Worm (Caenorhabditis elegans): ENCODE data around the gene F22F7.3.

Gene F22F7.3

DNA sequence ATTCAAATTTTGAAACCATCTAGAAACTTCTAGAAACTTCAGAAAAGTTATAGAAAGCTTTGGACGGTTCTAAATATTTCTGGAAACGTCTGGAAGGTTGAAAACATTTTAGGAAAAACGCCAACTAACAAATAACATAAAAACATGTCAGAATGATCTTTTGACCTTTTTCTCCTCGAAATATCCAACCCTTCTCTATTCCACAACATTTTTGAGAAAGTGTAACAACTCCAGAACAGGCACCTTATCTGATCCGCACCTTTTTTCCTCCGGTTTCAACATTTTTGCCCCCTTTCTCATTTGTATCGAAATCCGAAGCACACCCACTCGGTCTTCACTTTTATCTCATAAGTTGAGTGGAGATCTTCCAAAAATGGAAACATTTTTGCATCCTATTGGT is at the start of gene F22F7.3:
F22F7.3 (plus strand) TSS at position 301 of the 400 bp plus-strand sequence.
- TF ChIP-seq sox-2 (GFP tag; IDR thresholded peaks at IDR 0.05) (no peak), pha-2 (tag; optimal IDR thresholded peaks at IDR 0.05) (no peak), fkh-10 (GFP tag; optimal IDR thresholded peaks at IDR 0.05) (no peak), che-1 (tag; optimal IDR thresholded peaks at IDR 0.05) (no peak), ceh-22 (tag; optimal IDR thresholded peaks at IDR 0.05) (no peak), eyg-1 (tag; optimal IDR thresholded peaks at IDR 0.05) (no peak), pat-9 (tag; optimal IDR thresholded peaks at IDR 0.05) (no peak), ztf-16 (tag; optimal IDR thresholded peaks at IDR 0.05) (no peak), Y22D7AL.16 (tag; optimal IDR thresholded peaks at IDR 0.05) (no peak)

ce11 chrV:2066780-2067179 is 43.7 kb upstream of the F22F7.3 start, which contains the start of gene nhr-86:
Gene nhr-86 (minus strand): TSS chrV:2066850.
- TF ChIP-seq elt-2 (tag; optimal IDR thresholded peaks at IDR 0.05): peak; percentile 2
- TF ChIP-seq ceh-2 (tag; optimal IDR thresholded peaks at IDR 0.05): no peak

ce11 chrV:2067419-2067818 is 43.0 kb upstream of the F22F7.3 start:
- TF ChIP-seq zip-5 (tag; optimal IDR thresholded peaks at IDR 0.05) (no peak), ceh-48 (tag; optimal IDR thresholded peaks at IDR 0.05) (no peak), odd-2 (tag; optimal IDR thresholded peaks at IDR 0.05) (no peak), syd-9 (tag; optimal IDR thresholded peaks at IDR 0.05) (no peak), unc-55 (GFP tag; optimal IDR thresholded peaks at IDR 0.05) (no peak), pag-3 (tag; optimal IDR thresholded peaks at IDR 0.05; ENCODE audit: borderline replicate concordance) (no peak), ceh-2 (tag; optimal IDR thresholded peaks at IDR 0.05) (no peak), hlh-6 (tag; optimal IDR thresholded peaks at IDR 0.05) (no peak), che-1 (tag; optimal IDR thresholded peaks at IDR 0.05) (no peak), C08G9.2 (tag; optimal IDR thresholded peaks at IDR 0.05) (no peak), K02D7.2 (tag; optimal IDR thresholded peaks at IDR 0.05) (no peak), pax-1 (tag; optimal IDR thresholded peaks at IDR 0.05) (no peak), pat-9 (tag; optimal IDR thresholded peaks at IDR 0.05) (no peak), ttx-3 (tag; optimal IDR thresholded peaks at IDR 0.05) (no peak), nhr-11 (tag; optimal IDR thresholded peaks at IDR 0.05) (no peak), sdc-2 (tag; optimal IDR thresholded peaks at IDR 0.05) (no peak), T23F11.4 (GFP tag; optimal IDR thresholded peaks at IDR 0.05) (no peak), hlh-8 (tag; optimal IDR thresholded peaks at IDR 0.05) (no peak), ceh-30 (tag; optimal IDR thresholded peaks at IDR 0.05) (no peak), nhr-232 (tag; optimal IDR thresholded peaks at IDR 0.05) (no peak)

DNA sequence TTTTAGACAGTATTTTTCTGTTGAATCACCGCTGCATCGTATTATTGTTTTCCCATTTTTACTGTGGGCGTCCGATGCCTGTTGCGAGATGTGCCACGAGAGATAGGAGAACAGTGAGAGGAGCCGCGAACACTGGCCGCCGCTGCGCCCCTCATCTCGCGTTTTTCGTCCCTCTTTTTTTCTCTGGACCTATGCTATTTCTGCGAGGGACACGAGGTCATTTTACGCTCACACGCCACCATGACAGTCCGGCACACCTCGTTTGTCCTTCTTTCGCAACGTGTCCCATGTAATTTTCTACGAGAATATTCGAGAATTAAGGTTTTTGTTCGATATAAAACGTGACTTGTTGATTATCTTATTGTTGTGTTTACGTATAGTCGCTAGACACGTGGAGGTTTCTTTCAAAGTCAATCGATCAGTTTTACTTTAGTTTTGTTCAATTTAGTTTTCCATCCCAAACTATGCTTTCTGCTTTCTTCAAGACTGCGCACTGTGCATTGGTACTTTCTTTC is 42.4 kb upstream of the F22F7.3 start, which contains the start of gene lbp-9:
lbp-9 (plus strand) TSS at position 465 of the 515 bp plus-strand sequence.
- no peak for TF ChIP-seq nhr-232 (tag; optimal IDR thresholded peaks at IDR 0.05)
- TF ChIP-seq ref-2 (tag; optimal IDR thresholded peaks at IDR 0.05): no peak
- TF ChIP-seq K02D7.2 (tag; optimal IDR thresholded peaks at IDR 0.05): no peak
- no peak for TF ChIP-seq lim-6 (tag; optimal IDR thresholded peaks at IDR 0.05)
- no peak for TF ChIP-seq hlh-6 (tag; optimal IDR thresholded peaks at IDR 0.05)
- no peak for TF ChIP-seq nfya-1 (tag; optimal IDR thresholded peaks at IDR 0.05)
- TF ChIP-seq ceh-19 (GFP tag; optimal IDR thresholded peaks at IDR 0.05): no peak
- no peak for TF ChIP-seq F13H6.1 (tag; optimal IDR thresholded peaks at IDR 0.05)
- no peak for TF ChIP-seq fkh-6 (tag; optimal IDR thresholded peaks at IDR 0.05)
- no peak for TF ChIP-seq ceh-14 (tag; optimal IDR thresholded peaks at IDR 0.05)
- TF ChIP-seq dmd-4 (tag; optimal IDR thresholded peaks at IDR 0.05; ENCODE audit: borderline replicate concordance): no peak
- no peak for TF ChIP-seq fkh-10 (GFP tag; optimal IDR thresholded peaks at IDR 0.05)
- TF ChIP-seq tbx-7 (tag; optimal IDR thresholded peaks at IDR 0.05): no peak
- TF ChIP-seq pros-1 (tag; optimal IDR thresholded peaks at IDR 0.05): no peak
- TF ChIP-seq ceh-24 (tag; optimal IDR thresholded peaks at IDR 0.05): no peak

All from whole organism, late embryonic.